Worm (Caenorhabditis elegans): ENCODE results near the gene R05H10.7.

ce11 chrII:14841253-14841652 lies 14.1 kb upstream of the R05H10.7 start:
- no peak for TF ChIP-seq cog-1 (tag; optimal IDR thresholded peaks at IDR 0.05)
- no peak for TF ChIP-seq ztf-29 (GFP tag; IDR thresholded peaks at IDR 0.05)

Measured in whole organism, midembryonic.